Fruit fly (Drosophila melanogaster): ENCODE measurements around the gene CG42271.

- no peak for TF ChIP-seq rgr (GFP tag; optimal IDR thresholded peaks at IDR 0.05)
- TF ChIP-seq ey (GFP tag; optimal IDR thresholded peaks at IDR 0.05) = no peak
- no peak for TF ChIP-seq Dfd (GFP tag; optimal IDR thresholded peaks at IDR 0.05)
- TF ChIP-seq fru (GFP tag; optimal IDR thresholded peaks at IDR 0.05) = no peak
- no peak for TF ChIP-seq psq (GFP tag; optimal IDR thresholded peaks at IDR 0.05)
Observed at dm6 chrX:14180728-14181127, 53.1 kb downstream of the CG42271 start, which contains the start of gene CG11584.
